Fruit fly (Drosophila melanogaster) whole organism, wandering third instar larva: ENCODE results near the gene wry.

ENCODE experiments used
- Abd-B ChIP-seq: fragments of >200 bp; optimal IDR thresholded peaks from 2 replicates; lab custom pipeline; 2017; ENCODE audit warnings: missing biosample characterization, missing genetic modification characterization
- CG32264 ChIP-seq: fragments of 200-800 bp; sonication (Bioruptor generic); optimal IDR thresholded peaks from 2 replicates; lab custom pipeline; 2016; ENCODE audit warnings: missing biosample characterization, missing genetic modification characterization
- Myc ChIP-seq: fragments of >200 bp; optimal IDR thresholded peaks from 2 replicates; lab custom pipeline; 2017
- OdsH ChIP-seq: fragments of 200-800 bp; sonication (Bioruptor generic); optimal IDR thresholded peaks from 2 replicates; lab custom pipeline; 2016; ENCODE audit warnings: missing biosample characterization, mild to moderate bottlenecking, missing genetic modification characterization
- Vsx2 ChIP-seq: fragments of 200-300, 225-300 bp; sonication (Bioruptor generic); optimal IDR thresholded peaks from 2 replicates; lab custom pipeline; 2018; ENCODE audit warnings: missing biosample characterization, missing genetic modification characterization; ENCODE audit not compliant: partially characterized antibody
- lola ChIP-seq: fragments of >200 bp; optimal IDR thresholded peaks from 2 replicates; lab custom pipeline; 2017; ENCODE audit warnings: missing biosample characterization, missing genetic modification characterization
- psq ChIP-seq: fragments of 200-800 bp; sonication (Bioruptor generic); optimal IDR thresholded peaks from 3 replicates; lab custom pipeline; 2017; ENCODE audit warnings: missing biosample characterization, mild to moderate bottlenecking, missing genetic modification characterization, moderate library complexity
- sage ChIP-seq: fragments of 200-800 bp; sonication (Bioruptor generic); optimal IDR thresholded peaks from 2 replicates; lab custom pipeline; 2016; ENCODE audit warnings: missing biosample characterization, mild to moderate bottlenecking, missing genetic modification characterization
- usp ChIP-seq: fragments of >200 bp; optimal IDR thresholded peaks from 2 replicates; lab custom pipeline; 2017; ENCODE audit warnings: missing biosample characterization, missing genetic modification characterization

DNA sequence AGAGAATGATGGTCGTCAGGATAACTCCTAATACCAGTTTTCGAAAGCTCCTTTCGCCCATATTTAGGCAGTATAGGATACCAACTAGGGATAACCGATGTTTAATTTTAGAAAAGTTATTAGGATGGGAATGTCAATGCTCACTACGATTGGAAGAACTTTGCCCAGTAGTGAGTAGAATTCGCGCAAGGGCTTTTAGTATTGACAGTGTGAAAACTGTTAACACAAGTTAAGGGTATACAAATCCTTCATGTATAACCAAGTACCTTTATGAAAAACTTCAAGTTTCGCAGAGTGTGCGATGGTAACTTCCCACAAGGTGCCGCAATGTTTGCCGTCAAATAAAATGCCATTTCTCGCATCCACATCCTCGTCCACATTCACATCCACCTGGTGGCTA lies 13.1 kb upstream of the wry start, which contains the start of gene CG31933:
- TF ChIP-seq Myc (lab: Kevin White, UChicago) = no peak
- no peak for TF ChIP-seq sage (GFP tag; lab: Kevin White, UChicago)
- TF ChIP-seq Vsx2 (GFP tag; lab: Kevin White, UChicago) = no peak
- no peak for TF ChIP-seq OdsH (GFP tag; lab: Kevin White, UChicago)
- no peak for TF ChIP-seq lola (GFP tag; lab: Kevin White, UChicago)
- TF ChIP-seq CG32264 (GFP tag; lab: Kevin White, UChicago) = no peak
- no peak for TF ChIP-seq Abd-B (GFP tag; lab: Kevin White, UChicago)
- no peak for TF ChIP-seq usp (GFP tag; lab: Kevin White, UChicago)
- no peak for TF ChIP-seq psq (GFP tag; lab: Kevin White, UChicago)
